Fruit fly (Drosophila melanogaster): Measurements from ENCODE around the gene CG15172.

DNA sequence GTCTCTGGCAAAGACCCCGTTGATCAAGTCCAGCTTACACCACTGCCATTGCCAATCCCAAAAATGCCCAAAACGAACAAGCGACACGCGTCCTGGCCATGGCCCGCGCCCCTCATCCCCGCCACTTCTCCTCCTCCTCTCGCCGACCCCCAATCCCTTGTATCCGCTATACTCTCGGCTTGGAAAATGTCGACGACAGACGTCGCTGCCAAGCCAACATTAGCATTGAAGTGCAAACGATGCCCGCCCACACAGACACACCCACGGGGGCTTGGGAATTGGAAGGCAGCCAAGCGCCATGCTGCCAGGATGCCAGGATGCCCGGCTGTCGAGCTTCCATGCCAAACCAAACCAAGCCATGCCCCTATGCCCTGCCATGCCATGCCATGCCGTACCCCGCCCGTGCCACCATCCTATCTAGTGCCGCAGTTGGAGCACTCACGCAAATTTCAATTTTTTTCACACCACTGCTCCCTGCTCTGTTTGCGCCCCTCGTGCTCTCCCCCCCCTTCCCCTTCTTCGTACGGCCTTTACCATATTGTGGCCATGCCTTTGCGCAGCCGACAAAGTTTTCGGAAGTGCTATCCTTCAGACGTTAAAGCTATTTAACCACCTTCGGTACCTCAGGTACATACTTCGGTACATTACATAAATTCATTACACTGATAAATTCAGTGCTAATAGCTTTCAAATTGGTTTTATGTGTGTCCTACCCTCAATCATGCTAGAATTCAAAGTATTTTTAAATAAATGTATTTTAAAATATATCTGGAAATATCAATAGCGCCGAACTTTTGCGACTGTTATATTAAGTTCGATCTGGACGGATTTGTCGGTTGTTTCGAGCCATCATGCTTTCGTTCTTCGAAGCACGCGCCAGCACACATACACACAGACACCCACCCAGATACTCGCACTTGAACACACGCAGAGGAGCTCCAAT is 668 bp upstream of the CG15172 start:
- peak; percentile 71 for TF ChIP-seq Hr4 (GFP tag; optimal IDR thresholded peaks at IDR 0.05)
- TF ChIP-seq Met (GFP tag; optimal IDR thresholded peaks at IDR 0.05), result peak; percentile 84

Measured in whole organism, prepupa.